Fruit fly (Drosophila melanogaster): ENCODE results near the gene ND-39.

ND-39 gene

DNA sequence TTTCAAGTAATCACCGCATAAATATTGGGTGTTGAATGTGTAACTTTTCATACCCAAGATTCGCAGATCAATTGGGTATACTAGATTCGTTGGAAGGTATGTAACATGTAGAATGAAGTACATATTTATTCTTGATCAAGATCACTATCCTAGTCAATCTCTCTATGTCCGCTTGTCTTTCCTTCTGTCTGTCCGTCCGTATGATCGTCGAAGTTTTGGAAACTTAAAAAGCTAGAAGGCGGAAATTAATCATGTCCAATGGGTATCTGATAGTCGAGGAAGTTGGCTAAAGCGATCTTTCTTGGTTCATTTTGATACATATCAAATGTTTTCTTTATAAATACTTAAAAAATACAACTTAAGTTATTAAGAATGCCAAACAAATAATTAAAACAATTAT is 4.2 kb upstream of the ND-39 start:
- TF ChIP-seq N (GFP tag; optimal IDR thresholded peaks at IDR 0.05) (no peak), Dfd (GFP tag; optimal IDR thresholded peaks at IDR 0.05) (no peak), pan (optimal IDR thresholded peaks at IDR 0.05) (no peak), CG9705 (GFP tag; optimal IDR thresholded peaks at IDR 0.05) (no peak), GATAd (GFP tag; optimal IDR thresholded peaks at IDR 0.05) (no peak), Hr83 (GFP tag; optimal IDR thresholded peaks at IDR 0.05; ENCODE audit: poor library complexity, severe bottlenecking) (no peak), Rel (GFP tag; optimal IDR thresholded peaks at IDR 0.05) (no peak), Rel (tag; optimal IDR thresholded peaks at IDR 0.05) (no peak), brk (GFP tag; optimal IDR thresholded peaks at IDR 0.05) (no peak), dsf (GFP tag; optimal IDR thresholded peaks at IDR 0.05; ENCODE audit: borderline replicate concordance) (no peak), CrebA (GFP tag; optimal IDR thresholded peaks at IDR 0.05; ENCODE audit: borderline replicate concordance) (no peak), h (GFP tag; optimal IDR thresholded peaks at IDR 0.05) (no peak), HLH106 (tag; optimal IDR thresholded peaks at IDR 0.05) (no peak), dmrt93B (GFP tag; optimal IDR thresholded peaks at IDR 0.05) (no peak), woc (GFP tag; optimal IDR thresholded peaks at IDR 0.05) (no peak), sv (GFP tag; optimal IDR thresholded peaks at IDR 0.05) (no peak), OdsH (GFP tag; optimal IDR thresholded peaks at IDR 0.05) (no peak), Mio (GFP tag; optimal IDR thresholded peaks at IDR 0.05) (no peak)

DNA sequence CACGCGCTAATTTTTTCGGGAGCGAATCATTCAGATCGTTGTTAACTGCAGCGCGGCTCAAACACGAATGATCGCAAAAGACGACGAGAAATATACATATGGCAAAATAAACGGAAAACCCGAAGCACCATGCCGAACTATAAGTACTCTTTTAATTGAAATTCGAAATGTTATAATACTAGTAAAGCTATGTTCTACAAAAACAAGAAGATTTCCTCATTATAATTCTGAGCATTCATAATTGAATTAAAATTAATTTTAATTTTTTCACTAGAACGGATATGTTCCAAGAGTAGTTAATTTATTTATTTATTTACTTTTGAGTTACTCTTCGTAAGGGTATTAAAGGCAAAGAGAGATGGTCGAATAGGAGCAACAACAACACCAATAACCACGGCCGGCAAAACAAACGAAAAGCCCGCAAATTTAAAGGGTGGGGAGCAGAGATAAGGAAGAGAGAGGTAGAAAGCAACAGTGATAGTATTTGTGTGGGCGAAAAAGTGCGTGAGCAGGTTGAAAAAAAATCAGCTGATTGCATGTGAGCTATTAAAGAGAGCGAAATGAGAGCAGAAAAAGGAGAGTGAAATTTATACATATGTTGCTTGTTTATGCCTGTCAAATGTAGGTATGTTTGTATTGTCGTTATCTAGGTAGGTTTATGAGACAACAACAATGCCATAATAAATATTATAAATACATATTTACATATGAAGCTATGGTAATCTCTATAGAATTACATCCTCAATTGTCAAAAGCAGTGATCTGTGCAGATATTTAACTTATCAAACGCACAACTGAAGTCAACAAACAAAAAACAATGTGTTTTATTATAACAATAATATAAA is 1.8 kb downstream of the ND-39 start:
- peak; percentile 92 for TF ChIP-seq Sp1 (GFP tag; optimal IDR thresholded peaks at IDR 0.05)
- no peak for TF ChIP-seq Myc (optimal IDR thresholded peaks at IDR 0.05)
- TF ChIP-seq CG9705 (GFP tag; optimal IDR thresholded peaks at IDR 0.05): peak; percentile 34
- no peak for TF ChIP-seq usp (GFP tag; optimal IDR thresholded peaks at IDR 0.05)
- peak; percentile 88 for TF ChIP-seq br (GFP tag; optimal IDR thresholded peaks at IDR 0.05)
- no peak for TF ChIP-seq CrebA (GFP tag; optimal IDR thresholded peaks at IDR 0.05; ENCODE audit: borderline replicate concordance)
- peak; percentile 91 for TF ChIP-seq HLH106 (tag; optimal IDR thresholded peaks at IDR 0.05)
- no peak for TF ChIP-seq Vsx2 (GFP tag; optimal IDR thresholded peaks at IDR 0.05; ENCODE audit: partially characterized antibody)
- no peak for TF ChIP-seq jim (GFP tag; optimal IDR thresholded peaks at IDR 0.05)
- TF ChIP-seq Hr78 (GFP tag; optimal IDR thresholded peaks at IDR 0.05): no peak
- peak; percentile 78 for TF ChIP-seq sage (GFP tag; optimal IDR thresholded peaks at IDR 0.05)
- TF ChIP-seq pan (optimal IDR thresholded peaks at IDR 0.05): no peak
- peak; percentile 94 for TF ChIP-seq fru (GFP tag; optimal IDR thresholded peaks at IDR 0.05)
- no peak for TF ChIP-seq lola (GFP tag; optimal IDR thresholded peaks at IDR 0.05)
- peak; percentile 90 for TF ChIP-seq ey (GFP tag; optimal IDR thresholded peaks at IDR 0.05)
- peak; percentile 96 for TF ChIP-seq h (GFP tag; optimal IDR thresholded peaks at IDR 0.05)
- peak; percentile 76 for TF ChIP-seq Hnf4 (GFP tag; optimal IDR thresholded peaks at IDR 0.05)
- peak; percentile 40 for TF ChIP-seq Mio (GFP tag; optimal IDR thresholded peaks at IDR 0.05)
- peak; percentile 56 for TF ChIP-seq tai (GFP tag; optimal IDR thresholded peaks at IDR 0.05)
- TF ChIP-seq sv (GFP tag; optimal IDR thresholded peaks at IDR 0.05): no peak
- peak; percentile 27 to 93 for TF ChIP-seq foxo (GFP tag; optimal IDR thresholded peaks at IDR 0.05)
- no peak for TF ChIP-seq Abd-B (GFP tag; optimal IDR thresholded peaks at IDR 0.05)
- peak; percentile 87 for TF ChIP-seq Jra (GFP tag; optimal IDR thresholded peaks at IDR 0.05)
- peak; percentile 34 for TF ChIP-seq Dif (GFP tag; optimal IDR thresholded peaks at IDR 0.05; ENCODE audit: partially characterized antibody)
- peak; percentile 93 for TF ChIP-seq rgr (GFP tag; optimal IDR thresholded peaks at IDR 0.05)
- peak; percentile 76 for TF ChIP-seq Rel (GFP tag; optimal IDR thresholded peaks at IDR 0.05)
- peak; percentile 72 for TF ChIP-seq Rel (tag; optimal IDR thresholded peaks at IDR 0.05)
- peak; percentile 74 for TF ChIP-seq CG32264 (GFP tag; optimal IDR thresholded peaks at IDR 0.05)
- TF ChIP-seq dmrt93B (GFP tag; optimal IDR thresholded peaks at IDR 0.05): peak; percentile 68
- TF ChIP-seq GATAd (GFP tag; optimal IDR thresholded peaks at IDR 0.05): no peak
- TF ChIP-seq Dfd (GFP tag; optimal IDR thresholded peaks at IDR 0.05): peak; percentile 6
- TF ChIP-seq woc (GFP tag; optimal IDR thresholded peaks at IDR 0.05): peak; percentile 92
- peak; percentile 63 for TF ChIP-seq dsf (GFP tag; optimal IDR thresholded peaks at IDR 0.05; ENCODE audit: borderline replicate concordance)
- TF ChIP-seq dl (GFP tag; optimal IDR thresholded peaks at IDR 0.05; ENCODE audit: insufficient read depth in 1 of 2, partially characterized antibody in 2 of 2): peak; percentile 20 to 23
- peak; percentile 89 for TF ChIP-seq brk (GFP tag; optimal IDR thresholded peaks at IDR 0.05)
- TF ChIP-seq OdsH (GFP tag; optimal IDR thresholded peaks at IDR 0.05): peak; percentile 95
- no peak for TF ChIP-seq N (GFP tag; optimal IDR thresholded peaks at IDR 0.05)
- peak; percentile 64 for TF ChIP-seq Hr83 (GFP tag; optimal IDR thresholded peaks at IDR 0.05; ENCODE audit: poor library complexity, severe bottlenecking)
- TF ChIP-seq psq (GFP tag; optimal IDR thresholded peaks at IDR 0.05): peak; percentile 98
